Fruit fly (Drosophila melanogaster) whole organism, embryonic: Measurements from ENCODE around the gene CG17549.

Experiments
- Aef1 ChIP-seq: fragments of 200-800 bp; sonication (Bioruptor generic); IDR thresholded peaks from 3 replicates; pipeline ENCODE4 v1.3.6; 2022; ENCODE audit warnings: missing biosample characterization, missing genetic modification characterization
- BEAF-32 ChIP-seq: fragments of 200-800 bp; sonication (Bioruptor generic); optimal IDR thresholded peaks from 3 replicates; lab custom pipeline; 2017; ENCODE audit warnings: missing biosample characterization, missing genetic modification characterization, mild to moderate bottlenecking, moderate library complexity, missing genetic modification reagents
- Bgb ChIP-seq: fragments of 200-800 bp; sonication (Bioruptor generic); IDR thresholded peaks from 2 replicates; pipeline ENCODE4 v1.3.6; 2022; ENCODE audit warnings: missing biosample characterization, missing genetic modification characterization; ENCODE audit not compliant: partially characterized antibody
- CG10543 ChIP-seq: fragments of 200-800 bp; sonication (Bioruptor generic); optimal IDR thresholded peaks from 3 replicates; lab custom pipeline; 2017; ENCODE audit warnings: missing biosample characterization, mild to moderate bottlenecking, missing genetic modification characterization, moderate library complexity
- CG11723 ChIP-seq: fragments of 200-800 bp; sonication (Bioruptor generic); optimal IDR thresholded peaks from 2 replicates; lab custom pipeline; 2017; ENCODE audit warnings: missing biosample characterization, mild to moderate bottlenecking, missing genetic modification characterization
- CG14860 ChIP-seq: fragments of 200-800 bp; sonication (Bioruptor generic); IDR thresholded peaks from 3 replicates; pipeline ENCODE4 v1.3.6; 2022; ENCODE audit warnings: missing biosample characterization, missing genetic modification characterization; ENCODE audit not compliant: partially characterized antibody
- CG1832 ChIP-seq: fragments of 200-800 bp; sonication (Bioruptor generic); optimal IDR thresholded peaks from 2 replicates; lab custom pipeline; 2017; ENCODE audit warnings: missing biosample characterization, mild to moderate bottlenecking, missing genetic modification characterization, inconsistent platforms
- CG30431 ChIP-seq: fragments of 200-800 bp; sonication (Bioruptor generic); optimal IDR thresholded peaks from 2 replicates; lab custom pipeline; 2017; ENCODE audit warnings: missing biosample characterization, missing genetic modification characterization
- CG31441 ChIP-seq: fragments of 200-800 bp; sonication (Bioruptor generic); IDR thresholded peaks from 2 replicates; pipeline ENCODE4 v1.3.6; 2022; ENCODE audit warnings: missing biosample characterization, missing genetic modification characterization
- CG6175 ChIP-seq: fragments of 200-800 bp; sonication (Bioruptor generic); IDR thresholded peaks from 3 replicates; pipeline ENCODE4 v1.3.6; 2022; ENCODE audit warnings: missing biosample characterization, missing genetic modification characterization
- CG8281 ChIP-seq: fragments of 200-800 bp; sonication (Bioruptor generic); optimal IDR thresholded peaks from 2 replicates; lab custom pipeline; 2018; ENCODE audit warnings: missing biosample characterization, mild to moderate bottlenecking, missing genetic modification characterization, moderate library complexity
- CG8924 ChIP-seq: fragments of 200-800 bp; optimal IDR thresholded peaks from 3 replicates; lab custom pipeline; 2019; ENCODE audit warnings: missing biosample characterization, mild to moderate bottlenecking, missing genetic modification characterization, moderate library complexity
- CG9609 ChIP-seq: fragments of 200-800 bp; sonication (Bioruptor generic); optimal IDR thresholded peaks from 3 replicates; lab custom pipeline; 2016; ENCODE audit warnings: missing biosample characterization, missing genetic modification characterization
- Chrac-16 ChIP-seq: fragments of 200-800 bp; sonication (Bioruptor generic); optimal IDR thresholded peaks from 3 replicates; lab custom pipeline; 2016; ENCODE audit warnings: missing biosample characterization, missing genetic modification characterization
- CrebB ChIP-seq: fragments of 200-800 bp; sonication (Bioruptor generic); optimal IDR thresholded peaks from 3 replicates; lab custom pipeline; 2018; ENCODE audit warnings: missing biosample characterization, mild to moderate bottlenecking, missing genetic modification characterization
- E2f2 ChIP-seq: fragments of 200-800 bp; sonication (Bioruptor generic); IDR thresholded peaks from 2 replicates; pipeline ENCODE4 v1.3.6; 2022; ENCODE audit warnings: missing biosample characterization, missing genetic modification characterization
- Gug ChIP-seq: fragments of 200-800 bp; sonication (Bioruptor generic); IDR thresholded peaks from 4 replicates; pipeline ENCODE4 v1.3.6; 2022; ENCODE audit warnings: missing biosample characterization, missing genetic modification characterization
- Hey ChIP-seq: fragments of 200-800 bp; sonication (Bioruptor generic); optimal IDR thresholded peaks from 3 replicates; lab custom pipeline; 2018; ENCODE audit warnings: missing biosample characterization, mild to moderate bottlenecking, missing genetic modification characterization
- Hmx ChIP-seq: fragments of 200-800 bp; sonication (Bioruptor generic); optimal IDR thresholded peaks from 2 replicates; lab custom pipeline; 2016; ENCODE audit warnings: missing biosample characterization, missing genetic modification characterization
- Max ChIP-seq: fragments of 200-800 bp; sonication (Bioruptor generic); optimal IDR thresholded peaks from 2 replicates; lab custom pipeline; 2016; ENCODE audit warnings: missing biosample characterization, mild to moderate bottlenecking, missing genetic modification characterization
- Myb ChIP-seq: fragments of 200-800 bp; sonication (Bioruptor generic); optimal IDR thresholded peaks from 2 replicates; lab custom pipeline; 2016; ENCODE audit warnings: missing biosample characterization, missing genetic modification characterization
- Oaz ChIP-seq: fragments of 200-800 bp; sonication (Bioruptor generic); IDR thresholded peaks from 2 replicates; pipeline ENCODE4 v1.3.6; 2022; ENCODE audit warnings: missing biosample characterization, missing genetic modification characterization
- Ssrp ChIP-seq: fragments of 200-800 bp; sonication (Bioruptor generic); optimal IDR thresholded peaks from 2 replicates; lab custom pipeline; 2018; ENCODE audit warnings: missing biosample characterization, mild to moderate bottlenecking, missing genetic modification characterization, moderate library complexity
- TFAM ChIP-seq: fragments of 200-800 bp; sonication (Bioruptor generic); optimal IDR thresholded peaks from 2 replicates; lab custom pipeline; 2017; ENCODE audit warnings: missing biosample characterization, missing genetic modification characterization, inconsistent platforms
- br ChIP-seq: fragments of >200 bp; optimal IDR thresholded peaks from 2 replicates; lab custom pipeline; 2017
- en ChIP-seq: fragments of 200-800 bp; sonication (Bioruptor generic); optimal IDR thresholded peaks from 2 replicates; lab custom pipeline; 2016; ENCODE audit warnings: missing biosample characterization, missing genetic modification characterization
- fu2 ChIP-seq: fragments of 200-800 bp; sonication (Bioruptor generic); optimal IDR thresholded peaks from 2 replicates; lab custom pipeline; 2016; ENCODE audit warnings: missing biosample characterization, missing genetic modification characterization
- gem ChIP-seq: fragments of 200-800 bp; sonication (Bioruptor generic); optimal IDR thresholded peaks from 2 replicates; lab custom pipeline; 2019; ENCODE audit warnings: missing biosample characterization, mild to moderate bottlenecking, missing genetic modification characterization, moderate library complexity
- h ChIP-seq: fragments of >200 bp; optimal IDR thresholded peaks from 2 replicates; lab custom pipeline; 2017
- kni ChIP-seq: fragments of 200-800 bp; sonication (Bioruptor generic); optimal IDR thresholded peaks from 3 replicates; lab custom pipeline; 2017; ENCODE audit warnings: mild to moderate bottlenecking, missing biosample characterization, missing genetic modification reagents, missing genetic modification characterization
- lilli ChIP-seq: fragments of 200-800 bp; sonication (Bioruptor generic); optimal IDR thresholded peaks from 3 replicates; lab custom pipeline; 2016; ENCODE audit warnings: missing biosample characterization, missing genetic modification characterization
- mld ChIP-seq: fragments of 200-800 bp; sonication (Bioruptor generic); IDR thresholded peaks from 3 replicates; pipeline ENCODE4 v1.3.6; 2022; ENCODE audit warnings: missing biosample characterization, missing genetic modification characterization; ENCODE audit not compliant: partially characterized antibody
- nerfin-1 ChIP-seq: fragments of 200-800 bp; sonication (Bioruptor generic); optimal IDR thresholded peaks from 3 replicates; lab custom pipeline; 2019; ENCODE audit warnings: missing biosample characterization, mild to moderate bottlenecking, missing genetic modification characterization, moderate library complexity
- nom ChIP-seq: fragments of 200-800 bp; sonication (Bioruptor generic); optimal IDR thresholded peaks from 2 replicates; lab custom pipeline; 2017; ENCODE audit warnings: missing biosample characterization, missing genetic modification characterization, mild to moderate bottlenecking, moderate library complexity, missing genetic modification reagents
- oc ChIP-seq: fragments of 200-800 bp; sonication (Bioruptor generic); optimal IDR thresholded peaks from 2 replicates; lab custom pipeline; 2018; ENCODE audit warnings: missing biosample characterization, mild to moderate bottlenecking, missing genetic modification characterization, moderate library complexity
- pan ChIP-seq, 4 experiments: fragments of >200 bp in 3 of 4; fragments of 200-800 bp in 1 of 4; sonication (Bioruptor generic) in 1 of 4; optimal IDR thresholded peaks in 3 of 4; IDR thresholded peaks in 1 of 4; 2 replicates each; pipeline versions ENCODE4 v1.3.6 to Lab custom; 2017 to 2022; ENCODE audit warnings: missing biosample characterization in 2 of 4, missing genetic modification characterization in 2 of 4, mixed read lengths in 1 of 4
- pita ChIP-seq: fragments of 200-800 bp; sonication (Bioruptor generic); optimal IDR thresholded peaks from 2 replicates; lab custom pipeline; 2017; ENCODE audit warnings: missing biosample characterization, mild to moderate bottlenecking, missing genetic modification characterization
- pros ChIP-seq: fragments of 200-800 bp; sonication (Bioruptor generic); optimal IDR thresholded peaks from 3 replicates; lab custom pipeline; 2019; ENCODE audit warnings: missing biosample characterization, mild to moderate bottlenecking, missing genetic modification characterization, moderate library complexity
- ro ChIP-seq: fragments of 200-800 bp; sonication (Bioruptor generic); IDR thresholded peaks from 2 replicates; pipeline ENCODE4 v1.3.6; 2022; ENCODE audit warnings: missing biosample characterization, missing genetic modification characterization
- row ChIP-seq: fragments of 200-800 bp; sonication (Bioruptor generic); IDR thresholded peaks from 3 replicates; pipeline ENCODE4 v1.3.6; 2022; ENCODE audit warnings: missing biosample characterization, missing genetic modification characterization
- sc ChIP-seq, 3 experiments: fragments of >200 bp in 2 of 3; fragments of 200-800 bp in 1 of 3; sonication (Bioruptor generic) in 1 of 3; optimal IDR thresholded peaks; 2 replicates in 2 of 3; 3 replicates in 1 of 3; lab custom pipeline; 2017; ENCODE audit warnings: mild to moderate bottlenecking in 1 of 3, missing biosample characterization in 1 of 3, missing genetic modification characterization in 1 of 3, missing genetic modification reagents in 1 of 3
- sens-2 ChIP-seq: fragments of 200-800 bp; sonication (Bioruptor generic); IDR thresholded peaks from 2 replicates; pipeline ENCODE4 v1.3.6; 2022; ENCODE audit warnings: missing biosample characterization, missing genetic modification characterization
- slbo ChIP-seq: fragments of 200-800 bp; sonication (Bioruptor generic); IDR thresholded peaks from 2 replicates; pipeline ENCODE4 v1.3.6; 2022; ENCODE audit warnings: missing biosample characterization, missing genetic modification characterization
- slou ChIP-seq: fragments of 200-800 bp; sonication (Bioruptor generic); optimal IDR thresholded peaks from 3 replicates; lab custom pipeline; 2016; ENCODE audit warnings: missing biosample characterization, missing genetic modification characterization
- stwl ChIP-seq: fragments of 200-800 bp; sonication (Bioruptor generic); optimal IDR thresholded peaks from 3 replicates; lab custom pipeline; 2018; ENCODE audit warnings: missing biosample characterization, mild to moderate bottlenecking, missing genetic modification characterization, moderate library complexity
- tio ChIP-seq: fragments of 200-800 bp; sonication (Bioruptor generic); optimal IDR thresholded peaks from 2 replicates; lab custom pipeline; 2017; ENCODE audit warnings: missing biosample characterization, missing genetic modification characterization, inconsistent platforms
- vvl ChIP-seq: fragments of 200-800 bp; sonication (Bioruptor generic); IDR thresholded peaks from 2 replicates; pipeline ENCODE4 v1.3.6; 2022; ENCODE audit warnings: missing biosample characterization, missing genetic modification characterization
- wor ChIP-seq: fragments of 200-800 bp; sonication (Bioruptor generic); IDR thresholded peaks from 2 replicates; pipeline ENCODE4 v1.3.6; 2022; ENCODE audit warnings: missing biosample characterization, missing genetic modification characterization
- zen ChIP-seq: fragments of 200-800 bp; sonication (Bioruptor generic); optimal IDR thresholded peaks from 3 replicates; lab custom pipeline; 2018; ENCODE audit warnings: missing biosample characterization, mild to moderate bottlenecking, missing genetic modification characterization, moderate library complexity
- zfh1 ChIP-seq: fragments of 200-800 bp; sonication (Bioruptor generic); IDR thresholded peaks from 3 replicates; pipeline ENCODE4 v1.3.6; 2022; ENCODE audit warnings: missing biosample characterization, missing genetic modification characterization
- zfh2 ChIP-seq: fragments of 200-800 bp; sonication (Bioruptor generic); optimal IDR thresholded peaks from 2 replicates; lab custom pipeline; 2016; ENCODE audit warnings: missing biosample characterization, missing genetic modification characterization

CG17549 gene

dm6 chr2L:19426330-19426781, 36.5 kb upstream of the CG17549 start, which contains the start of gene Pax (continued):
- TF ChIP-seq pan (optimal IDR thresholded peaks at IDR 0.05; lab: Kevin White, UChicago), result no peak
- no peak for TF ChIP-seq pan (GFP tag; optimal IDR thresholded peaks at IDR 0.05 in 1 of 2, IDR thresholded peaks at IDR 0.05 in 1 of 2)
- TF ChIP-seq Gug (GFP tag; lab: Robert Waterston, UW), result no peak
- TF ChIP-seq lilli (GFP tag; lab: Kevin White, UChicago), result no peak
- TF ChIP-seq CG6175 (GFP tag; lab: Robert Waterston, UW), result no peak
- peak; percentile 93 for TF ChIP-seq BEAF-32
- peak; percentile 15; the same call in 1 of the 2 replicates for TF ChIP-seq vvl (GFP tag; lab: Robert Waterston, UW)
- TF ChIP-seq mld (GFP tag; lab: Robert Waterston, UW), result peak; percentile 81
- no peak for TF ChIP-seq CG1832 (GFP tag; lab: Kevin White, UChicago)
- no peak for TF ChIP-seq zfh1 (GFP tag; lab: Robert Waterston, UW)
- no peak for TF ChIP-seq Hey (tag; lab: Kevin White, UChicago)
- no peak for TF ChIP-seq Chrac-16 (GFP tag; lab: Kevin White, UChicago)
- TF ChIP-seq CG9609, result no peak
- no peak for TF ChIP-seq slou (GFP tag; lab: Kevin White, UChicago)
- TF ChIP-seq Max (GFP tag; lab: Kevin White, UChicago), result no peak
- no peak for TF ChIP-seq br (lab: Kevin White, UChicago)
- TF ChIP-seq nerfin-1 (tag; lab: Kevin White, UChicago), result peak; percentile 11
- no peak for TF ChIP-seq CG8924 (tag; lab: Kevin White, UChicago)
- TF ChIP-seq gem, result no peak
- TF ChIP-seq CrebB, result no peak
- TF ChIP-seq sens-2 (GFP tag; lab: Robert Waterston, UW), result no peak
- no peak for TF ChIP-seq en (GFP tag; lab: Kevin White, UChicago)
- TF ChIP-seq h (lab: Kevin White, UChicago), result no peak
- TF ChIP-seq CG10543 (GFP tag; lab: Kevin White, UChicago), result peak; percentile 46
- no peak for TF ChIP-seq zfh2 (GFP tag; lab: Kevin White, UChicago)
- TF ChIP-seq CG30431 (GFP tag; lab: Kevin White, UChicago), result no peak
- TF ChIP-seq wor (GFP tag; lab: Robert Waterston, UW), result no peak
- TF ChIP-seq TFAM (GFP tag; lab: Kevin White, UChicago), result no peak
- peak; percentile 29 for TF ChIP-seq pita (GFP tag; lab: Kevin White, UChicago)
- no peak for TF ChIP-seq Aef1 (GFP tag; lab: Robert Waterston, UW)
- TF ChIP-seq oc (tag; lab: Kevin White, UChicago), result no peak
- no peak for TF ChIP-seq CG31441 (GFP tag; lab: Robert Waterston, UW)
- no peak for TF ChIP-seq sc (optimal IDR thresholded peaks at IDR 0.05; lab: Kevin White, UChicago)
- no peak for TF ChIP-seq sc (GFP tag; optimal IDR thresholded peaks at IDR 0.05; lab: Kevin White, UChicago)
- TF ChIP-seq CG8281 (tag; lab: Kevin White, UChicago), result no peak
- TF ChIP-seq Bgb (GFP tag; lab: Robert Waterston, UW), result peak; percentile 96
- peak; percentile 85 for TF ChIP-seq CG14860 (GFP tag; lab: Robert Waterston, UW)
- TF ChIP-seq pros (GFP tag; lab: Kevin White, UChicago), result peak; percentile 19
- no peak for TF ChIP-seq Ssrp (tag; lab: Kevin White, UChicago)
- TF ChIP-seq kni (GFP tag; lab: Kevin White, UChicago), result peak; percentile 37
- peak; percentile 96 for TF ChIP-seq Myb
- TF ChIP-seq E2f2, result peak; percentile 76
- no peak for TF ChIP-seq Oaz (GFP tag; lab: Robert Waterston, UW)
- TF ChIP-seq CG11723 (GFP tag; lab: Kevin White, UChicago), result no peak
- no peak for TF ChIP-seq zen
- TF ChIP-seq ro (GFP tag; lab: Robert Waterston, UW), result no peak
- 0 out of 3 replicates have a peak, but pooled peaks have one; percentile 15 for TF ChIP-seq row (GFP tag; lab: Robert Waterston, UW)
- no peak for TF ChIP-seq tio (GFP tag; lab: Kevin White, UChicago)
- TF ChIP-seq Hmx (GFP tag; lab: Kevin White, UChicago), result no peak
- TF ChIP-seq slbo (GFP tag; lab: Robert Waterston, UW), result no peak
- TF ChIP-seq fu2 (GFP tag; lab: Kevin White, UChicago), result no peak
- TF ChIP-seq stwl (tag; lab: Kevin White, UChicago), result peak; percentile 31
- peak; percentile 91 for TF ChIP-seq nom (GFP tag; lab: Kevin White, UChicago)
